Fruit fly (Drosophila melanogaster): Measurements from ENCODE around the gene GckIII.

DNA sequence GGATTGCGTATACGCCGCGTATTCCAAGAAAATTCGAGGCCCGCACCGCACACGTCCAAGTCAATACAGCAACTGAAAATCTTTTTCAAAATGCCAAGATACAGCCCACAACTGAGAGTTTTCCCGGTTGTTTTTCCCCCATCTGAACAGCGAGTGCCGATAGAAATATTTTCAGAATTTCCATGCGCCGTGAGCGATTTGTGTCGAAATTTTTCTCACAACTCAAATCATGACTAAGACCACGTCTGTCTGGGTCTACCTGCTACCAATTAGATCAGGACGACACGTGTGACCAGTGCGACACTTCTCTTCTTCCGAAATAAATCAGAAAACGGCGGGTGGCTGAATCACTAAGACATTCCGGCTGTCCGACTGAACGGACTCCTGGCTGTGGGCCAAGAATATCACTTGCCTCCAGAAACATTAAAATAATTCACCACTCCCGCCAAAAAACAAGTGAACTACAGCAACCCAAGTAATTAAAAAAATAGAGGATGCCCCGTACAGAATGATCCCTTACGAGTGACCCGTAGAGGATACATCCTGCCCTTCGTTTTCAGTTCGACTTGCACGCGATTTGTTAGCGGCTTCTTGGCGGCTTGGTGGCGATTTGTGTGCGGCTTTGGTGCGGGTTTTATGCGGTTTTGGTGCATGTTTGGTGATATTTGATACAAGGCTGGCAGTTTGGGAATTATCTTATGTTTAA lies 40.2 kb downstream of the GckIII start, which contains the start of gene cher:
- TF ChIP-seq CG9139 (GFP tag; optimal IDR thresholded peaks at IDR 0.05): no peak
- TF ChIP-seq dsx (GFP tag; optimal IDR thresholded peaks at IDR 0.05; ENCODE audit: poor library complexity, severe bottlenecking): no peak
- TF ChIP-seq CG8119 (GFP tag; IDR thresholded peaks at IDR 0.05): no peak
- no peak for TF ChIP-seq Lpt (GFP tag; optimal IDR thresholded peaks at IDR 0.05)
- TF ChIP-seq fd59A (GFP tag; optimal IDR thresholded peaks at IDR 0.05): no peak
- no peak for TF ChIP-seq CG16779 (tag; optimal IDR thresholded peaks at IDR 0.05)
- TF ChIP-seq lz (GFP tag; optimal IDR thresholded peaks at IDR 0.05): no peak
- TF ChIP-seq CG32006 (GFP tag; optimal IDR thresholded peaks at IDR 0.05): no peak
- no peak for TF ChIP-seq CG6854 (GFP tag; optimal IDR thresholded peaks at IDR 0.05)
- no peak for TF ChIP-seq eg (GFP tag; IDR thresholded peaks at IDR 0.05)
- TF ChIP-seq Hr38 (GFP tag; optimal IDR thresholded peaks at IDR 0.05): no peak
- TF ChIP-seq CG6808 (GFP tag; optimal IDR thresholded peaks at IDR 0.05): no peak
- no peak for TF ChIP-seq svp (GFP tag)
- no peak for TF ChIP-seq cyc (GFP tag; optimal IDR thresholded peaks at IDR 0.05)

Measured in whole organism, prepupa.